Worm (Caenorhabditis elegans): Measurements from ENCODE around the gene aqp-12.
A peak's percentile ranks its signal among the peaks of the same experiment; 100 is the strongest.
"Not testable (repeated sequence)": the region's sequence is repeated elsewhere in the genome, so short reads cannot be mapped to it uniquely, and the experiment has no call there.

Gene aqp-12

ce11 chrII:12202921-12203320 lies at the start of gene aqp-12:
Gene aqp-12 (plus strand): TSS chrII:12203221.
- TF ChIP-seq cnd-1 (tag; optimal IDR thresholded peaks at IDR 0.05): no peak
- no peak for TF ChIP-seq ceh-83 (GFP tag; optimal IDR thresholded peaks at IDR 0.05)
- TF ChIP-seq unc-120 (tag; optimal IDR thresholded peaks at IDR 0.05; ENCODE audit: poor library complexity, severe bottlenecking): no peak
- TF ChIP-seq tbx-8 (GFP tag; optimal IDR thresholded peaks at IDR 0.05): no peak
- no peak for TF ChIP-seq drap-1 (GFP tag; optimal IDR thresholded peaks at IDR 0.05)
- TF ChIP-seq mep-1 (tag; optimal IDR thresholded peaks at IDR 0.05): no peak
- TF ChIP-seq ces-1 (GFP tag; optimal IDR thresholded peaks at IDR 0.05): no peak
- TF ChIP-seq ceh-39 (tag; optimal IDR thresholded peaks at IDR 0.05): no peak
- TF ChIP-seq mls-2 (tag; optimal IDR thresholded peaks at IDR 0.05): no peak
- TF ChIP-seq pha-4 (tag; optimal IDR thresholded peaks at IDR 0.05): no peak
- no peak for TF ChIP-seq snpc-4 (tag; optimal IDR thresholded peaks at IDR 0.05)
- TF ChIP-seq sem-2 (GFP tag; optimal IDR thresholded peaks at IDR 0.05): no peak
- TF ChIP-seq nhr-12 (tag; optimal IDR thresholded peaks at IDR 0.05): no peak
- no peak for TF ChIP-seq elt-3 (tag; optimal IDR thresholded peaks at IDR 0.05)

DNA sequence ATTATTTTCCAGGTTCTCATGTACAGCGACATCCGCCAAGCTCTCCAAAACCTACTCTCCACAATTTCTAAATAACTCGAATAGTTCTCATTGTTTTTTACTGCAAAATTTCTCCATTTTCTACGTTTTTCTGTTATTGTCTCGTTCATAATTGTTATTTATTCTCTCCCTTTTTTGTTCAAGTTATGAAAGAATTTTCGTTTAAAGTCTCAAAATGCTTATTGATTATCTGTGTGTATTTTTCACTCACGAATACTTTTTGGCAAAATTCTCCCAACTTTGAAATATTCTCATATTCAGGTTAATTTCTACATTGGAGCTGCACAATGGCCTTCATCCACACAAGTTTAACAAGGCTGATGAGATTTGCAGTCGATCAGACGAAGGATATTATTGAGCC lies 48.8 kb upstream of the aqp-12 start, which contains the start of gene Y57A10A.5:
Gene Y57A10A.5, plus strand, starts transcription at position 301 of the 400 bp plus-strand sequence.
- not testable (repeated sequence) for TF ChIP-seq elt-3 (tag; optimal IDR thresholded peaks at IDR 0.05); cnd-1 (tag; optimal IDR thresholded peaks at IDR 0.05); unc-62 (GFP tag; optimal IDR thresholded peaks at IDR 0.05)

ce11 chrII:12162997-12163396 lies 40.0 kb upstream of the aqp-12 start:
- no peak for TF ChIP-seq mep-1 (tag; optimal IDR thresholded peaks at IDR 0.05)
- no peak for TF ChIP-seq unc-39 (tag; optimal IDR thresholded peaks at IDR 0.05)
- TF ChIP-seq lsy-2 (tag; optimal IDR thresholded peaks at IDR 0.05): peak; percentile 19
- no peak for TF ChIP-seq ceh-83 (GFP tag; optimal IDR thresholded peaks at IDR 0.05)
- TF ChIP-seq drap-1 (GFP tag; optimal IDR thresholded peaks at IDR 0.05): no peak
- TF ChIP-seq zip-8 (tag; optimal IDR thresholded peaks at IDR 0.05): no peak
- no peak for TF ChIP-seq blmp-1 (tag; optimal IDR thresholded peaks at IDR 0.05)

- TF ChIP-seq lin-13 (tag; optimal IDR thresholded peaks at IDR 0.05); ceh-39 (tag; optimal IDR thresholded peaks at IDR 0.05); flh-1 (GFP tag; optimal IDR thresholded peaks at IDR 0.05): not testable (repeated sequence)
Measured at ce11 chrII:12164539-12164938, 38.5 kb upstream of the aqp-12 start, which contains the start of gene Y57A10A.8. Gene Y57A10A.8 (plus strand): TSS chrII:12164839.

DNA sequence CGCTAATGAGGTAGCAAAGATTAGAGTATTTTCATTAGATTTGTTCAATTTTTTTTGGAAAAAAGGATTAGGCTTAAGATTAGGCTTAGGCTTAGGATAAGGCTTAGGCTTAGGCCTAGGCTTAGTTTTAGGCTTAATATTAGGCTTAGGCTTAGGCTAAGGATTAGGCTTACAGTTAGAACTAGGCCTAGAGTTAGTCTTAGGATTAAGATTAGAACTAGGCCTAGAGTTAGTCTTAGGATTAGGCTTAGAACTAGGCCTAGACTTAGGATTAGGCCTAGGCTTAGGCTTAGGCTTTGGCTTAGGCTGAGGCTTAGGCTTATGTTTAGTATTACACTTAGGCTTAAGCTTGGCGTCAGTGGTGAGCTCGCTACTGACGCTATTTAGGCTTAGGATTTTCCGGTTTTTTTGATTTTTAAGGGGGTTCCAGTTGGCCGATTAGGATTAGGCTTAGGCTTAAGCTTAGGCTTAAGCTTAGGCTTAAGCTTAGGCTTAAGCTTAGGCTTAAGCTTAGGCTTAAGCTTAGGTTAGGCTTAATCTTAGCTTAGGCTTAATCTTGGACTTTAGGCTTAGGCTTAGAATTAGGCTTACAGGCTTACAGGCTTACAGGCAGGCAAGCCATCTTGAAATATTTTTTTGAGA lies 33.4 kb upstream of the aqp-12 start:
- no peak for TF ChIP-seq mep-1 (tag; optimal IDR thresholded peaks at IDR 0.05)
- TF ChIP-seq ham-2 (GFP tag; optimal IDR thresholded peaks at IDR 0.05): no peak
- TF ChIP-seq blmp-1 (tag; optimal IDR thresholded peaks at IDR 0.05): no peak
- TF ChIP-seq unc-62 (GFP tag; optimal IDR thresholded peaks at IDR 0.05): no peak
- TF ChIP-seq hlh-1 (tag; optimal IDR thresholded peaks at IDR 0.05): no peak
- TF ChIP-seq mab-5 (tag; optimal IDR thresholded peaks at IDR 0.05): no peak
- TF ChIP-seq nhr-237 (tag; optimal IDR thresholded peaks at IDR 0.05): no peak
- TF ChIP-seq unc-39 (tag; optimal IDR thresholded peaks at IDR 0.05): no peak
- TF ChIP-seq drap-1 (GFP tag; optimal IDR thresholded peaks at IDR 0.05): no peak
- no peak for TF ChIP-seq elt-3 (tag; optimal IDR thresholded peaks at IDR 0.05)
- no peak for TF ChIP-seq ceh-43 (GFP tag; optimal IDR thresholded peaks at IDR 0.05)

DNA sequence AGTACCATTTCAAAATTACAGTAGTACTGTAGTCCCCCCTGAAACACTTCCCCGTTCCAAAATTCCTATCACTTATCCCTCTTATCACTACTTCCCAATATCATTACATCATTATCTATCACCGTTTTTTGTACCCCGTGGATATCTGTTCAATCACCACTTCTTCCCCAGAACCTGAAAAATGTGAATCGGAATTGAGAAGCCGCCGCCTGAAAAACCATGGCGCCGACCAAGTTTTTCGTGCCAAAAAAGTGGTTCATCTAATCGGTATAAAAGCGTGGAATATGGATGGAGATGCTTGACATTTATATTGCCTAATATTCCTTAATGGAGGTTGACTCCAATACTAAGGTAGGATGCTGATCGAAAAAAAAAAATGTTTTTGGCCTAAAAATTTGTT lies 30.7 kb upstream of the aqp-12 start, which contains the start of gene rol-1:
Gene rol-1, plus strand, starts transcription at position 301 of the 400 bp plus-strand sequence.
- TF ChIP-seq nhr-12 (tag; optimal IDR thresholded peaks at IDR 0.05) (no peak), sptf-1 (tag; optimal IDR thresholded peaks at IDR 0.05) (no peak), flh-1 (GFP tag; optimal IDR thresholded peaks at IDR 0.05) (no peak), lsy-2 (tag; optimal IDR thresholded peaks at IDR 0.05) (no peak), mab-5 (tag; optimal IDR thresholded peaks at IDR 0.05) (no peak), tbx-8 (GFP tag; optimal IDR thresholded peaks at IDR 0.05) (no peak), ces-1 (GFP tag; optimal IDR thresholded peaks at IDR 0.05) (no peak), mls-2 (tag; optimal IDR thresholded peaks at IDR 0.05) (no peak), lin-32 (GFP tag; optimal IDR thresholded peaks at IDR 0.05) (no peak), bed-3 (GFP tag; optimal IDR thresholded peaks at IDR 0.05) (no peak), nhr-28 (tag; optimal IDR thresholded peaks at IDR 0.05) (no peak), ztf-11 (tag; optimal IDR thresholded peaks at IDR 0.05) (no peak), drap-1 (GFP tag; optimal IDR thresholded peaks at IDR 0.05) (no peak), ceh-43 (GFP tag; optimal IDR thresholded peaks at IDR 0.05) (no peak), ceh-39 (tag; optimal IDR thresholded peaks at IDR 0.05) (no peak), mep-1 (tag; optimal IDR thresholded peaks at IDR 0.05) (no peak), unc-39 (tag; optimal IDR thresholded peaks at IDR 0.05) (no peak), snpc-4 (tag; optimal IDR thresholded peaks at IDR 0.05) (no peak), cnd-1 (tag; optimal IDR thresholded peaks at IDR 0.05) (no peak)
